Worm (Caenorhabditis elegans) whole organism, young adult: ENCODE results near the gene dpm-3.
A peak's percentile ranks its signal among the peaks of the same experiment; 100 is the strongest.

Experiments
- B0336.3 ChIP-seq: fragments of 200-800 bp; sonication (Bioruptor generic); IDR thresholded peaks from 2 replicates; pipeline ENCODE4 v1.3.6; 2022; ENCODE audit warnings: missing genetic modification characterization, missing compliant biosample characterization
- C17E4.6 ChIP-seq: fragments of 200-800 bp; sonication (Bioruptor generic); IDR thresholded peaks from 2 replicates; pipeline ENCODE4 v1.3.6; 2022; ENCODE audit warnings: missing genetic modification reagents, missing genetic modification characterization, missing compliant biosample characterization
- F10E7.11 ChIP-seq: sonication (generic microtip); optimal IDR thresholded peaks from 2 replicates; lab custom pipeline; 2017; ENCODE audit warnings: mild to moderate bottlenecking, missing genetic modification characterization, moderate library complexity, missing compliant biosample characterization
- F23B12.7 ChIP-seq: sonication (generic microtip); optimal IDR thresholded peaks from 2 replicates; lab custom pipeline; 2017; ENCODE audit warnings: missing genetic modification characterization, mild to moderate bottlenecking, missing compliant biosample characterization, antibody characterized with exemption, moderate library complexity; ENCODE audit not compliant: insufficient read depth
- F33H1.4 ChIP-seq: fragments of 200-800 bp; sonication (Bioruptor generic); IDR thresholded peaks from 2 replicates; pipeline ENCODE4 v1.3.6; 2022; ENCODE audit warnings: missing genetic modification reagents, missing genetic modification characterization, missing compliant biosample characterization
- F49E8.2 ChIP-seq: sonication (generic microtip); optimal IDR thresholded peaks from 3 replicates; lab custom pipeline; 2017; ENCODE audit warnings: missing genetic modification characterization, mild to moderate bottlenecking, missing compliant biosample characterization, antibody characterized with exemption, moderate library complexity; ENCODE audit not compliant: insufficient read depth
- F52B5.7 ChIP-seq: sonication (generic microtip); optimal IDR thresholded peaks from 2 replicates; lab custom pipeline; 2016; ENCODE audit warnings: mild to moderate bottlenecking, missing genetic modification characterization, missing compliant biosample characterization
- K11D2.4 ChIP-seq: fragments of 200-800 bp; sonication (Bioruptor generic); IDR thresholded peaks from 2 replicates; pipeline ENCODE4 v1.3.6; 2022; ENCODE audit warnings: missing genetic modification reagents, missing genetic modification characterization, missing compliant biosample characterization
- K12H6.12 ChIP-seq: fragments of 200-800 bp; sonication (Bioruptor generic); optimal IDR thresholded peaks from 2 replicates; lab custom pipeline; 2018; ENCODE audit warnings: mild to moderate bottlenecking, missing genetic modification characterization, missing compliant biosample characterization
- T07F8.4 ChIP-seq: sonication (generic microtip); optimal IDR thresholded peaks from 2 replicates; lab custom pipeline; 2016; ENCODE audit warnings: mild to moderate bottlenecking, missing genetic modification characterization, moderate library complexity, missing compliant biosample characterization
- bed-1 ChIP-seq: fragments of 200-800 bp; sonication (Bioruptor generic); IDR thresholded peaks from 2 replicates; pipeline ENCODE4 v1.3.6; 2022; ENCODE audit warnings: missing genetic modification reagents, missing genetic modification characterization, missing compliant biosample characterization
- cebp-1 ChIP-seq, 2 experiments: fragments of 200-800 bp in 1 of 2; sonication (Bioruptor generic) in 1 of 2; sonication (generic microtip) in 1 of 2; IDR thresholded peaks in 1 of 2; optimal IDR thresholded peaks in 1 of 2; 2 replicates each; pipeline versions ENCODE4 v1.3.6 to Lab custom; 2017 to 2022; ENCODE audit warnings: missing compliant biosample characterization in 2 of 2, missing genetic modification characterization in 2 of 2, mild to moderate bottlenecking in 1 of 2, missing genetic modification reagents in 1 of 2, moderate library complexity in 1 of 2
- ceh-100 ChIP-seq: fragments of 200-800 bp; sonication (Bioruptor generic); IDR thresholded peaks from 2 replicates; pipeline ENCODE4 v1.3.6; 2022; ENCODE audit warnings: missing genetic modification reagents, missing genetic modification characterization, missing compliant biosample characterization
- ceh-27 ChIP-seq: fragments of 200-800 bp; sonication (Bioruptor generic); optimal IDR thresholded peaks from 2 replicates; lab custom pipeline; 2018; ENCODE audit warnings: mild to moderate bottlenecking, missing genetic modification characterization, moderate library complexity, missing compliant biosample characterization
- ceh-79 ChIP-seq: sonication (generic microtip); optimal IDR thresholded peaks from 2 replicates; lab custom pipeline; 2017; ENCODE audit warnings: mild to moderate bottlenecking, missing genetic modification characterization, missing compliant biosample characterization
- die-1 ChIP-seq: sonication (generic microtip); optimal IDR thresholded peaks from 2 replicates; lab custom pipeline; 2016; ENCODE audit warnings: missing genotype, mild to moderate bottlenecking, missing genetic modification characterization, missing compliant biosample characterization
- dox-1 ChIP-seq: fragments of 200-800 bp; sonication (Bioruptor generic); IDR thresholded peaks from 2 replicates; pipeline ENCODE4 v1.3.6; 2022; ENCODE audit warnings: missing genetic modification reagents, missing genetic modification characterization, missing compliant biosample characterization
- dpl-1 ChIP-seq: fragments of 150-350 bp; optimal IDR thresholded peaks from 2 replicates; lab custom pipeline; 2014; ENCODE audit warnings: missing biosample characterization, missing genetic modification reagents, missing genetic modification characterization
- efl-1 ChIP-seq: fragments of 150-350 bp; optimal IDR thresholded peaks from 2 replicates; lab custom pipeline; 2014; ENCODE audit warnings: missing biosample characterization, missing genetic modification reagents, missing genetic modification characterization
- ekl-4 ChIP-seq: fragments of 200-800 bp; sonication (Bioruptor generic); IDR thresholded peaks from 2 replicates; pipeline ENCODE4 v1.3.6; 2022; ENCODE audit warnings: missing genetic modification reagents, missing genetic modification characterization, missing compliant biosample characterization
- hlh-26 ChIP-seq: fragments of 200-800 bp; sonication (Bioruptor generic); conservative IDR thresholded peaks from 2 replicates; pipeline ENCODE4 v1.3.6; 2022; ENCODE audit warnings: missing genetic modification reagents, missing genetic modification characterization, missing compliant biosample characterization
- hsf-1 ChIP-seq: fragments of 200-800 bp; sonication (Bioruptor generic); IDR thresholded peaks from 2 replicates; pipeline ENCODE4 v1.3.6; 2022; ENCODE audit warnings: missing genetic modification reagents, missing genetic modification characterization, missing compliant biosample characterization
- lin-35 ChIP-seq, 3 experiments: fragments of 150-350 bp in 2 of 3; sonication (generic microtip) in 1 of 3; optimal IDR thresholded peaks; 2 replicates each; lab custom pipeline; 2014 to 2018; ENCODE audit warnings: missing biosample characterization in 3 of 3, missing genetic modification characterization in 3 of 3, missing genetic modification reagents in 3 of 3
- lin-54 ChIP-seq: fragments of 200-800 bp; sonication (Bioruptor generic); optimal IDR thresholded peaks from 2 replicates; lab custom pipeline; 2018; ENCODE audit warnings: mild to moderate bottlenecking, missing genetic modification characterization, missing compliant biosample characterization
- lir-1 ChIP-seq: fragments of 200-800 bp; sonication (Bioruptor generic); conservative IDR thresholded peaks from 2 replicates; pipeline ENCODE4 v1.3.6; 2022; ENCODE audit warnings: missing genetic modification reagents, missing genetic modification characterization, missing compliant biosample characterization
- lsl-1 ChIP-seq: fragments of 200-800 bp; sonication (Bioruptor generic); optimal IDR thresholded peaks from 2 replicates; lab custom pipeline; 2018; ENCODE audit warnings: mild to moderate bottlenecking, missing genetic modification characterization, moderate library complexity, missing compliant biosample characterization
- madf-10 ChIP-seq: sonication (generic microtip); optimal IDR thresholded peaks from 2 replicates; lab custom pipeline; 2016; ENCODE audit warnings: mild to moderate bottlenecking, missing genetic modification characterization, missing compliant biosample characterization
- madf-3 ChIP-seq: fragments of 200-800 bp; sonication (Bioruptor generic); IDR thresholded peaks from 2 replicates; pipeline ENCODE4 v1.3.6; 2022; ENCODE audit warnings: missing genetic modification reagents, missing genetic modification characterization, missing compliant biosample characterization
- madf-6 ChIP-seq: fragments of 200-800 bp; sonication (Bioruptor generic); IDR thresholded peaks from 2 replicates; pipeline ENCODE4 v1.3.6; 2022; ENCODE audit warnings: missing genetic modification reagents, missing genetic modification characterization, missing compliant biosample characterization
- mcd-1 ChIP-seq: fragments of 200-800 bp; sonication (Bioruptor generic); IDR thresholded peaks from 2 replicates; pipeline ENCODE4 v1.3.6; 2022; ENCODE audit warnings: missing genetic modification reagents, missing genetic modification characterization, missing compliant biosample characterization
- mel-28 ChIP-seq: sonication (generic microtip); optimal IDR thresholded peaks from 2 replicates; lab custom pipeline; 2016; ENCODE audit warnings: borderline replicate concordance, mild to moderate bottlenecking, missing genetic modification characterization, missing compliant biosample characterization
- mes-4 ChIP-seq: sonication (generic microtip); optimal IDR thresholded peaks from 2 replicates; lab custom pipeline; 2016; ENCODE audit warnings: missing genotype, missing genetic modification characterization, missing compliant biosample characterization
- nfyb-1 ChIP-seq: fragments of 200-800 bp; sonication (Bioruptor generic); IDR thresholded peaks from 2 replicates; pipeline ENCODE4 v1.3.6; 2022; ENCODE audit warnings: missing genetic modification reagents, missing genetic modification characterization, missing compliant biosample characterization
- nhr-120 ChIP-seq: fragments of 200-800 bp; sonication (Bioruptor generic); IDR thresholded peaks from 2 replicates; pipeline ENCODE4 v1.3.6; 2022; ENCODE audit warnings: missing genetic modification characterization, missing compliant biosample characterization
- pbrm-1 ChIP-seq: fragments of 200-800 bp; sonication (Bioruptor generic); IDR thresholded peaks from 2 replicates; pipeline ENCODE4 v1.3.6; 2022; ENCODE audit warnings: missing genetic modification reagents, missing genetic modification characterization, missing compliant biosample characterization
- sea-2 ChIP-seq: fragments of 200-800 bp; sonication (Bioruptor generic); IDR thresholded peaks from 2 replicates; pipeline ENCODE4 v1.3.6; 2022; ENCODE audit warnings: missing genetic modification characterization, missing compliant biosample characterization
- snpc-1.3 ChIP-seq: sonication (generic microtip); optimal IDR thresholded peaks from 2 replicates; lab custom pipeline; 2017; ENCODE audit warnings: missing genetic modification characterization, mild to moderate bottlenecking, missing compliant biosample characterization, antibody characterized with exemption, moderate library complexity, missing genotype, missing genetic modification reagents; ENCODE audit not compliant: insufficient read depth
- somi-1 ChIP-seq: fragments of 200-800 bp; sonication (Bioruptor generic); optimal IDR thresholded peaks from 2 replicates; lab custom pipeline; 2018; ENCODE audit warnings: mild to moderate bottlenecking, missing genetic modification characterization, missing compliant biosample characterization
- sptf-2 ChIP-seq: fragments of 200-800 bp; sonication (Bioruptor generic); optimal IDR thresholded peaks from 2 replicates; lab custom pipeline; 2018; ENCODE audit warnings: mild to moderate bottlenecking, missing genetic modification characterization, missing compliant biosample characterization
- tbx-9 ChIP-seq: sonication (generic microtip); optimal IDR thresholded peaks from 2 replicates; lab custom pipeline; 2016; ENCODE audit warnings: borderline replicate concordance, missing genetic modification characterization, inconsistent platforms, missing compliant biosample characterization
- tlf-1 ChIP-seq: fragments of 200-800 bp; sonication (Bioruptor generic); optimal IDR thresholded peaks from 2 replicates; lab custom pipeline; 2018; ENCODE audit warnings: mild to moderate bottlenecking, missing genetic modification characterization, missing compliant biosample characterization
- unc-62 ChIP-seq: fragments of 150-350 bp; optimal IDR thresholded peaks from 2 replicates; lab custom pipeline; 2014; ENCODE audit warnings: missing biosample characterization, missing genetic modification reagents, missing genetic modification characterization
- zfh-2 ChIP-seq: fragments of 200-800 bp; sonication (Bioruptor generic); conservative IDR thresholded peaks from 2 replicates; pipeline ENCODE4 v1.3.6; 2022; ENCODE audit warnings: missing genetic modification reagents, missing genetic modification characterization, missing compliant biosample characterization
- ztf-25 ChIP-seq: fragments of 200-800 bp; sonication (Bioruptor generic); IDR thresholded peaks from 2 replicates; pipeline ENCODE4 v1.3.6; 2022; ENCODE audit warnings: missing genetic modification reagents, missing genetic modification characterization, missing compliant biosample characterization
- ztf-6 ChIP-seq: fragments of 200-800 bp; sonication (Bioruptor generic); IDR thresholded peaks from 2 replicates; pipeline ENCODE4 v1.3.6; 2022; ENCODE audit warnings: missing genetic modification reagents, missing genetic modification characterization, missing compliant biosample characterization

dpm-3 gene

ce11 chrIV:12404137-12404536 lies 12.8 kb downstream of the dpm-3 start, which contains the start of gene gex-3 (continued):
- TF ChIP-seq unc-62 (GFP tag; lab: Kevin White, UChicago), result no peak
- TF ChIP-seq madf-3, result peak; percentile 67; the same call in 1 of the 2 replicates
- TF ChIP-seq F49E8.2 (tag; lab: Kevin White, UChicago), result peak; percentile 31
- peak; percentile 65; the same call in 1 of the 2 replicates for TF ChIP-seq lir-1 (GFP tag; lab: Robert Waterston, UW)
- TF ChIP-seq dox-1 (GFP tag; lab: Robert Waterston, UW), result peak; percentile 87
- 0 out of 2 replicates have a peak, but pooled peaks have one; percentile 32 for TF ChIP-seq C17E4.6 (GFP tag; lab: Robert Waterston, UW)
- peak; percentile 76 for TF ChIP-seq ceh-100
- TF ChIP-seq cebp-1 (GFP tag; IDR thresholded peaks at IDR 0.05; lab: Robert Waterston, UW), result no peak
- TF ChIP-seq cebp-1 (tag; optimal IDR thresholded peaks at IDR 0.05; lab: Kevin White, UChicago), result peak; percentile 55
- TF ChIP-seq ztf-25, result 0 out of 2 replicates have a peak, but pooled peaks have one; percentile 11
- TF ChIP-seq die-1 (tag; lab: Kevin White, UChicago), result no peak
- peak; percentile 30 for TF ChIP-seq snpc-1.3 (tag; lab: Kevin White, UChicago)
- TF ChIP-seq F10E7.11 (tag; lab: Kevin White, UChicago), result no peak
- peak; percentile 69; the same call in 1 of the 2 replicates for TF ChIP-seq nfyb-1 (GFP tag; lab: Robert Waterston, UW)
- TF ChIP-seq madf-10 (tag; lab: Kevin White, UChicago), result peak; percentile 12
- peak; percentile 28 for TF ChIP-seq K12H6.12 (tag; lab: Kevin White, UChicago)
- TF ChIP-seq T07F8.4 (tag; lab: Kevin White, UChicago), result no peak
- peak; percentile 81 for TF ChIP-seq ceh-27
- TF ChIP-seq, all 124 proteins: peak for 44

- TF ChIP-seq F49E8.2 (tag; lab: Kevin White, UChicago) (no peak), hsf-1 (GFP tag; lab: Robert Waterston, UW) (no peak), lin-54 (GFP tag; lab: Kevin White, UChicago) (peak; percentile 26), mcd-1 (GFP tag; lab: Robert Waterston, UW) (0 out of 2 replicates have a peak, but pooled peaks have one; percentile 8), lin-35 (GFP tag; optimal IDR thresholded peaks at IDR 0.05; lab: Kevin White, UChicago) (no peak), F33H1.4 (GFP tag; lab: Robert Waterston, UW) (peak; percentile 63), nhr-120 (GFP tag; lab: Robert Waterston, UW) (no peak), madf-6 (GFP tag; lab: Robert Waterston, UW) (peak; percentile 47; the same call in 1 of the 2 replicates), lsl-1 (peak; percentile 19), sea-2 (GFP tag; lab: Robert Waterston, UW) (no peak), dpl-1 (peak; percentile 22), pbrm-1 (GFP tag; lab: Robert Waterston, UW) (no peak), tlf-1 (GFP tag; lab: Kevin White, UChicago) (no peak), efl-1 (GFP tag; lab: Kevin White, UChicago) (peak; percentile 40), F52B5.7 (tag; lab: Kevin White, UChicago) (no peak)
Measured at ce11 chrIV:12408625-12409024, 17.2 kb downstream of the dpm-3 start, which contains the start of gene dsb-1. TSS of gene dsb-1 (plus strand) at chrIV:12408925.

ce11 chrIV:12410167-12410566 lies 18.8 kb downstream of the dpm-3 start, which contains the start of gene acl-13:
TSS of gene acl-13 (plus strand) at chrIV:12410467.
- no peak for TF ChIP-seq hlh-26
- TF ChIP-seq ekl-4 (GFP tag; lab: Robert Waterston, UW), result no peak
- TF ChIP-seq K11D2.4 (GFP tag; lab: Robert Waterston, UW), result no peak
- TF ChIP-seq ztf-6 (GFP tag; lab: Robert Waterston, UW), result no peak
- no peak for TF ChIP-seq sptf-2 (GFP tag; lab: Kevin White, UChicago)
- TF ChIP-seq bed-1 (GFP tag; lab: Robert Waterston, UW), result no peak
- TF ChIP-seq B0336.3 (GFP tag; lab: Robert Waterston, UW), result no peak
- TF ChIP-seq somi-1 (GFP tag; lab: Kevin White, UChicago), result no peak
- TF ChIP-seq mes-4 (tag; lab: Kevin White, UChicago), result no peak
- TF ChIP-seq ceh-79 (tag; lab: Kevin White, UChicago), result no peak
- TF ChIP-seq tbx-9 (tag; lab: Kevin White, UChicago), result no peak
- TF ChIP-seq zfh-2 (GFP tag; lab: Robert Waterston, UW), result no peak
- no peak for TF ChIP-seq mel-28 (tag; lab: Kevin White, UChicago)
- TF ChIP-seq dpl-1, result no peak
- no peak for TF ChIP-seq K12H6.12 (tag; lab: Kevin White, UChicago)
- TF ChIP-seq efl-1 (GFP tag; lab: Kevin White, UChicago), result no peak
- TF ChIP-seq F23B12.7 (tag; lab: Kevin White, UChicago), result no peak
